Fruit fly (Drosophila melanogaster) whole organism, embryonic: Measurements from ENCODE around the gene mthl9.

Experiments
- ATbp ChIP-seq: fragments of 200-800 bp; sonication (Bioruptor generic); optimal IDR thresholded peaks from 2 replicates; lab custom pipeline; 2017; ENCODE audit warnings: missing biosample characterization, mild to moderate bottlenecking, missing genetic modification characterization, missing genetic modification reagents
- CG10565 ChIP-seq: fragments of 200-800 bp; sonication (Bioruptor generic); optimal IDR thresholded peaks from 3 replicates; lab custom pipeline; 2016; ENCODE audit warnings: missing biosample characterization, mild to moderate bottlenecking, missing genetic modification characterization
- CG12071 ChIP-seq: fragments of 200-800 bp; sonication (Bioruptor generic); optimal IDR thresholded peaks from 3 replicates; lab custom pipeline; 2018; ENCODE audit warnings: missing biosample characterization, mild to moderate bottlenecking, missing genetic modification characterization
- CG12104 ChIP-seq: fragments of 200-800 bp; sonication (Bioruptor generic); optimal IDR thresholded peaks from 3 replicates; lab custom pipeline; 2016; ENCODE audit warnings: missing biosample characterization, missing genetic modification characterization
- CG12236 ChIP-seq: fragments of 200-800 bp; sonication (Bioruptor generic); optimal IDR thresholded peaks from 2 replicates; lab custom pipeline; 2016; ENCODE audit warnings: missing biosample characterization, missing genetic modification characterization
- CG14014 ChIP-seq: fragments of 200-800 bp; sonication (Bioruptor generic); IDR thresholded peaks from 2 replicates; pipeline ENCODE4 v1.3.6; 2022; ENCODE audit warnings: missing biosample characterization, missing genetic modification characterization
- CG14710 ChIP-seq: fragments of 200-800 bp; sonication (Bioruptor generic); optimal IDR thresholded peaks from 3 replicates; lab custom pipeline; 2019; ENCODE audit warnings: missing biosample characterization, mild to moderate bottlenecking, missing genetic modification characterization, moderate library complexity
- CG15514 ChIP-seq: fragments of 200-800 bp; sonication (Bioruptor generic); optimal IDR thresholded peaks from 3 replicates; lab custom pipeline; 2017; ENCODE audit warnings: missing biosample characterization, missing genetic modification characterization, mild to moderate bottlenecking, moderate library complexity, missing genetic modification reagents
- CG16863 ChIP-seq: fragments of 200-800 bp; sonication (Bioruptor generic); optimal IDR thresholded peaks from 3 replicates; lab custom pipeline; 2016; ENCODE audit warnings: missing biosample characterization, missing genetic modification characterization
- CG18011 ChIP-seq: fragments of 200-800 bp; sonication (Bioruptor generic); optimal IDR thresholded peaks from 2 replicates; lab custom pipeline; 2017; ENCODE audit warnings: missing biosample characterization, missing genetic modification characterization, mild to moderate bottlenecking, moderate library complexity, missing genotype
- CG31365 ChIP-seq: fragments of 200-800 bp; sonication (Bioruptor generic); optimal IDR thresholded peaks from 2 replicates; lab custom pipeline; 2018; ENCODE audit warnings: missing biosample characterization, mild to moderate bottlenecking, missing genetic modification characterization
- CG32532 ChIP-seq: fragments of 200-800 bp; sonication (Bioruptor generic); IDR thresholded peaks from 2 replicates; pipeline ENCODE4 v1.3.6; 2022; ENCODE audit warnings: missing biosample characterization, missing genetic modification characterization
- CG33557 ChIP-seq: fragments of 200-800 bp; sonication (Bioruptor generic); optimal IDR thresholded peaks from 2 replicates; lab custom pipeline; 2019; ENCODE audit warnings: missing biosample characterization, mild to moderate bottlenecking, missing genetic modification characterization, moderate library complexity
- CG6683 ChIP-seq: fragments of 200-800 bp; sonication (Bioruptor generic); optimal IDR thresholded peaks from 2 replicates; lab custom pipeline; 2017; ENCODE audit warnings: missing biosample characterization, mild to moderate bottlenecking, missing genetic modification characterization, missing genetic modification reagents
- CG6813 ChIP-seq: fragments of 200-800 bp; sonication (Bioruptor generic); optimal IDR thresholded peaks from 2 replicates; lab custom pipeline; 2017; ENCODE audit warnings: missing biosample characterization, missing genetic modification characterization, mild to moderate bottlenecking, moderate library complexity, missing genetic modification reagents
- CG8290 ChIP-seq, 3 experiments: fragments of 200-800 bp; sonication (Bioruptor generic); optimal IDR thresholded peaks; 2 replicates each; lab custom pipeline; 2016 to 2019; ENCODE audit warnings: missing biosample characterization in 3 of 3, missing genetic modification characterization in 3 of 3, mild to moderate bottlenecking in 2 of 3, moderate library complexity in 1 of 3
- CG9437 ChIP-seq: fragments of 200-800 bp; sonication (Bioruptor generic); optimal IDR thresholded peaks from 2 replicates; lab custom pipeline; 2018; ENCODE audit warnings: missing biosample characterization, mild to moderate bottlenecking, missing genetic modification characterization
- CG9609 ChIP-seq: fragments of 200-800 bp; sonication (Bioruptor generic); optimal IDR thresholded peaks from 3 replicates; lab custom pipeline; 2016; ENCODE audit warnings: missing biosample characterization, missing genetic modification characterization
- CG9817 ChIP-seq: fragments of 200-800 bp; sonication (Bioruptor generic); optimal IDR thresholded peaks from 2 replicates; lab custom pipeline; 2018; ENCODE audit warnings: missing biosample characterization, mild to moderate bottlenecking, missing genetic modification characterization, moderate library complexity
- CHES-1-like ChIP-seq: fragments of 200-800 bp; sonication (Bioruptor generic); optimal IDR thresholded peaks from 2 replicates; lab custom pipeline; 2016; ENCODE audit warnings: missing biosample characterization, missing genetic modification characterization
- CTCF ChIP-seq: fragments of 200-800 bp; sonication (Bioruptor generic); optimal IDR thresholded peaks from 2 replicates; lab custom pipeline; 2017; ENCODE audit warnings: missing biosample characterization, mild to moderate bottlenecking, missing genetic modification characterization, moderate library complexity
- Chrac-16 ChIP-seq: fragments of 200-800 bp; sonication (Bioruptor generic); optimal IDR thresholded peaks from 3 replicates; lab custom pipeline; 2016; ENCODE audit warnings: missing biosample characterization, missing genetic modification characterization
- Drgx ChIP-seq: fragments of 200-800 bp; sonication (Bioruptor generic); IDR thresholded peaks from 2 replicates; pipeline ENCODE4 v1.3.6; 2022; ENCODE audit warnings: missing biosample characterization, missing genetic modification characterization
- E2f2 ChIP-seq: fragments of 200-800 bp; sonication (Bioruptor generic); IDR thresholded peaks from 2 replicates; pipeline ENCODE4 v1.3.6; 2022; ENCODE audit warnings: missing biosample characterization, missing genetic modification characterization
- Fer1 ChIP-seq: fragments of 200-800 bp; sonication (Bioruptor generic); optimal IDR thresholded peaks from 2 replicates; lab custom pipeline; 2017; ENCODE audit warnings: missing biosample characterization, mild to moderate bottlenecking, missing genetic modification characterization
- Gug ChIP-seq: fragments of 200-800 bp; sonication (Bioruptor generic); IDR thresholded peaks from 4 replicates; pipeline ENCODE4 v1.3.6; 2022; ENCODE audit warnings: missing biosample characterization, missing genetic modification characterization
- H2.0 ChIP-seq: fragments of 200-800 bp; sonication (Bioruptor generic); IDR thresholded peaks from 2 replicates; pipeline ENCODE4 v1.3.6; 2022; ENCODE audit warnings: missing biosample characterization, missing genetic modification characterization
- Hand ChIP-seq: fragments of 200-800 bp; sonication (Bioruptor generic); optimal IDR thresholded peaks from 2 replicates; lab custom pipeline; 2017; ENCODE audit warnings: mild to moderate bottlenecking, missing biosample characterization, missing genetic modification reagents, missing genetic modification characterization
- Hmx ChIP-seq: fragments of 200-800 bp; sonication (Bioruptor generic); optimal IDR thresholded peaks from 2 replicates; lab custom pipeline; 2016; ENCODE audit warnings: missing biosample characterization, missing genetic modification characterization
- Lhr ChIP-seq: fragments of 200-800 bp; sonication (Bioruptor generic); optimal IDR thresholded peaks from 3 replicates; lab custom pipeline; 2017; ENCODE audit warnings: mild to moderate bottlenecking, missing biosample characterization, missing genetic modification reagents, missing genetic modification characterization
- Neu2 ChIP-seq: fragments of 200-800 bp; sonication (Bioruptor generic); optimal IDR thresholded peaks from 3 replicates; lab custom pipeline; 2016; ENCODE audit warnings: missing biosample characterization, missing genetic modification characterization, borderline replicate concordance
- Pdp1 ChIP-seq, 2 experiments: fragments of 200-800 bp; sonication (Bioruptor generic); optimal IDR thresholded peaks; 3 replicates each; lab custom pipeline; 2016; ENCODE audit warnings: missing biosample characterization in 2 of 2, missing genetic modification characterization in 2 of 2, mild to moderate bottlenecking in 1 of 2, moderate library complexity in 1 of 2
- Poxn ChIP-seq: fragments of 200-800 bp; sonication (Bioruptor generic); IDR thresholded peaks from 2 replicates; pipeline ENCODE4 v1.3.6; 2022; ENCODE audit warnings: missing biosample characterization, missing genetic modification characterization
- Rx ChIP-seq: fragments of 200-800 bp; sonication (Bioruptor generic); IDR thresholded peaks from 2 replicates; pipeline ENCODE4 v1.3.6; 2022; ENCODE audit warnings: missing biosample characterization, missing genetic modification characterization
- Side ChIP-seq: fragments of 200-800 bp; sonication (Bioruptor generic); optimal IDR thresholded peaks from 2 replicates; lab custom pipeline; 2016; ENCODE audit warnings: missing biosample characterization, missing genetic modification characterization
- TFAM ChIP-seq: fragments of 200-800 bp; sonication (Bioruptor generic); optimal IDR thresholded peaks from 2 replicates; lab custom pipeline; 2017; ENCODE audit warnings: missing biosample characterization, missing genetic modification characterization, inconsistent platforms
- da ChIP-seq: fragments of 200-800 bp; sonication (Bioruptor generic); optimal IDR thresholded peaks from 2 replicates; lab custom pipeline; 2016; ENCODE audit warnings: missing biosample characterization, missing genetic modification characterization
- dysf ChIP-seq: fragments of 200-800 bp; sonication (Bioruptor generic); IDR thresholded peaks from 3 replicates; pipeline ENCODE4 v1.3.6; 2022; ENCODE audit warnings: missing biosample characterization, missing genetic modification characterization
- fd102C ChIP-seq: fragments of 200-800 bp; sonication (Bioruptor generic); optimal IDR thresholded peaks from 2 replicates; lab custom pipeline; 2018; ENCODE audit warnings: missing biosample characterization, mild to moderate bottlenecking, missing genetic modification characterization, moderate library complexity
- h ChIP-seq: fragments of >200 bp; optimal IDR thresholded peaks from 2 replicates; lab custom pipeline; 2017
- jumu ChIP-seq: fragments of 200-800 bp; sonication (Bioruptor generic); optimal IDR thresholded peaks from 3 replicates; lab custom pipeline; 2016; ENCODE audit warnings: missing biosample characterization, missing genetic modification characterization
- nom ChIP-seq: fragments of 200-800 bp; sonication (Bioruptor generic); optimal IDR thresholded peaks from 2 replicates; lab custom pipeline; 2017; ENCODE audit warnings: missing biosample characterization, missing genetic modification characterization, mild to moderate bottlenecking, moderate library complexity, missing genetic modification reagents
- repo ChIP-seq: fragments of 200-800 bp; sonication (Bioruptor generic); optimal IDR thresholded peaks from 2 replicates; lab custom pipeline; 2016; ENCODE audit warnings: missing biosample characterization, missing genetic modification characterization
- schlank ChIP-seq: fragments of 200-800 bp; sonication (Bioruptor generic); optimal IDR thresholded peaks from 2 replicates; lab custom pipeline; 2018; ENCODE audit warnings: missing biosample characterization, mild to moderate bottlenecking, missing genetic modification characterization
- scrt ChIP-seq: fragments of 200-800 bp; sonication (Bioruptor generic); optimal IDR thresholded peaks from 2 replicates; lab custom pipeline; 2018; ENCODE audit warnings: missing biosample characterization, mild to moderate bottlenecking, missing genetic modification characterization, moderate library complexity
- sd ChIP-seq: fragments of 200-800 bp; sonication (Bioruptor generic); optimal IDR thresholded peaks from 3 replicates; lab custom pipeline; 2018; ENCODE audit warnings: missing biosample characterization, mild to moderate bottlenecking, missing genetic modification characterization, moderate library complexity
- sisA ChIP-seq: fragments of 200-800 bp; sonication (Bioruptor generic); IDR thresholded peaks from 2 replicates; pipeline ENCODE4 v1.3.6; 2022; ENCODE audit warnings: missing biosample characterization, missing genetic modification characterization
- tll ChIP-seq, 2 experiments: fragments of 200-800 bp in 1 of 2; fragments of >200 bp in 1 of 2; sonication (Bioruptor generic) in 1 of 2; optimal IDR thresholded peaks; 2 replicates each; lab custom pipeline; 2017 to 2019; ENCODE audit warnings: missing biosample characterization in 2 of 2, missing genetic modification characterization in 2 of 2, mild to moderate bottlenecking in 1 of 2, moderate library complexity in 1 of 2
- trh ChIP-seq: fragments of 200-800 bp; sonication (Bioruptor generic); optimal IDR thresholded peaks from 2 replicates; lab custom pipeline; 2016; ENCODE audit warnings: missing biosample characterization, missing genetic modification characterization
- zen ChIP-seq: fragments of 200-800 bp; sonication (Bioruptor generic); optimal IDR thresholded peaks from 3 replicates; lab custom pipeline; 2018; ENCODE audit warnings: missing biosample characterization, mild to moderate bottlenecking, missing genetic modification characterization, moderate library complexity

Gene mthl9

DNA sequence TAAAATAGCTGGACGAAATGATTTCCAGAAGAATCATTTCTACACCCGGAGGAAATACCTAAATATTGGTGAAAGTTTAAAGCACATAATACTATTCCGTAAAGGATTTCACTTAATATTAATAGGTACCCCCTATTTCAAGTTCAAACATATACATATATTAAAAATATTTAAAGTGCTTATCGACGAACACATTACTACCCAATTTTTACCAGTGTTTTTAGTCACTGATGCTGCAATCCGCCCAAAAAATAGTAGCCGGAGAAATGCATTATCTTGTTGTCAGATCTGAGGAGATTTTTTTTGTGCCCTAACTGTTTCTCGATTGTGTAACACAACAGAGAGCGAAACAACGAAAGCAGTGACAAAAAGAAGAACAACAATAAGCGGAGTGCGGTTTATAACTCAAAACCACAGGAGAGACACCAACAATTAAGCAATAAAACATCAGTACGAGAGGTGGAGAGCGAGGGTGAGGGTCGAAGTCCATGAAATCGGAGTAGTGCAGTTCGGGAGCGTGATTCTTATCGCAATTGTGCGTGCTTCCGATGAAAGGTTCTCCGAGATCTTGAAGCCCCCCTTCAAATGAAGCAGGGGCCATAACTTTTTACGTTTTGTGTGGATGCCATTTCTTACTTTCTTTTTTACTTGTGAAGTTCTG is 48.9 kb upstream of the mthl9 start (continued):
- TF ChIP-seq H2.0 (GFP tag; lab: Robert Waterston, UW) = no peak
- TF ChIP-seq CHES-1-like (GFP tag; lab: Kevin White, UChicago) = no peak
- no peak for TF ChIP-seq CG8290 (GFP tag; optimal IDR thresholded peaks at IDR 0.05; lab: Kevin White, UChicago)
- no peak for TF ChIP-seq CG8290 (tag; optimal IDR thresholded peaks at IDR 0.05; lab: Kevin White, UChicago)
- no peak for TF ChIP-seq Hmx (GFP tag; lab: Kevin White, UChicago)
- TF ChIP-seq CG12104 (GFP tag; lab: Kevin White, UChicago) = no peak
- no peak for TF ChIP-seq sd (tag; lab: Kevin White, UChicago)
- peak in 1 of 2 experiments; percentile 74 for TF ChIP-seq Pdp1 (GFP tag; optimal IDR thresholded peaks at IDR 0.05; lab: Kevin White, UChicago)
- TF ChIP-seq Poxn = no peak
- TF ChIP-seq sisA (GFP tag; lab: Robert Waterston, UW) = no peak
- TF ChIP-seq tll (GFP tag; optimal IDR thresholded peaks at IDR 0.05; lab: Kevin White, UChicago) = no peak
- TF ChIP-seq CG6683 (GFP tag; lab: Kevin White, UChicago) = no peak
- no peak; the same call in 1 of the 2 replicates for TF ChIP-seq E2f2 (GFP tag; lab: Robert Waterston, UW)
- no peak for TF ChIP-seq Gug (GFP tag; lab: Robert Waterston, UW)
- no peak for TF ChIP-seq Fer1
- TF ChIP-seq h (lab: Kevin White, UChicago) = no peak
- TF ChIP-seq TFAM (GFP tag; lab: Kevin White, UChicago) = no peak
- no peak for TF ChIP-seq trh (GFP tag; lab: Kevin White, UChicago)
- no peak for TF ChIP-seq CG6813 (GFP tag; lab: Kevin White, UChicago)
- no peak for TF ChIP-seq Rx
- TF ChIP-seq CG12071 (GFP tag; lab: Kevin White, UChicago) = no peak
- no peak for TF ChIP-seq CG12236
- TF ChIP-seq CG9609 = no peak
- peak; percentile 66 for TF ChIP-seq nom (GFP tag; lab: Kevin White, UChicago)
- TF ChIP-seq repo = no peak
- no peak for TF ChIP-seq CTCF (GFP tag; lab: Kevin White, UChicago)
- TF ChIP-seq Neu2 = no peak
- no peak for TF ChIP-seq CG9437 (GFP tag; lab: Kevin White, UChicago)
- TF ChIP-seq CG9817 = no peak
- no peak for TF ChIP-seq Hand
- TF ChIP-seq da (GFP tag; lab: Kevin White, UChicago) = no peak
- TF ChIP-seq schlank (tag; lab: Kevin White, UChicago) = no peak
- TF ChIP-seq dysf (GFP tag; lab: Robert Waterston, UW) = no peak
- no peak for TF ChIP-seq scrt (GFP tag; lab: Kevin White, UChicago)
- TF ChIP-seq CG32532 (GFP tag; lab: Robert Waterston, UW) = no peak
- TF ChIP-seq Chrac-16 (GFP tag; lab: Kevin White, UChicago) = peak; percentile 17
- TF ChIP-seq ATbp (GFP tag; lab: Kevin White, UChicago) = no peak
- no peak for TF ChIP-seq Lhr (GFP tag; lab: Kevin White, UChicago)
- no peak for TF ChIP-seq CG14014 (GFP tag; lab: Robert Waterston, UW)
- TF ChIP-seq Drgx (GFP tag; lab: Robert Waterston, UW) = no peak
- no peak for TF ChIP-seq CG10565 (GFP tag; lab: Kevin White, UChicago)
- no peak for TF ChIP-seq CG15514
- TF ChIP-seq CG16863 (GFP tag; lab: Kevin White, UChicago) = no peak
- no peak for TF ChIP-seq CG33557 (GFP tag; lab: Kevin White, UChicago)
- TF ChIP-seq Side = no peak
- no peak for TF ChIP-seq CG18011 (GFP tag; lab: Kevin White, UChicago)
- peak; percentile 50 for TF ChIP-seq zen (tag; lab: Kevin White, UChicago)
- TF ChIP-seq fd102C (GFP tag; lab: Kevin White, UChicago) = peak; percentile 39
- TF ChIP-seq jumu = no peak
- peak; percentile 63 for TF ChIP-seq CG14710 (tag; lab: Kevin White, UChicago)
- TF ChIP-seq CG31365 (tag; lab: Kevin White, UChicago) = no peak
